Fruit fly (Drosophila melanogaster) whole organism, embryonic: Measurements from ENCODE around the gene CG14034.

Experiments used
- Adf1 ChIP-seq: fragments of 200-800 bp; sonication (Bioruptor generic); IDR thresholded peaks from 2 replicates; pipeline ENCODE4 v1.3.6; 2022; ENCODE audit warnings: missing biosample characterization, missing genetic modification characterization
- Aef1 ChIP-seq: fragments of 200-800 bp; sonication (Bioruptor generic); IDR thresholded peaks from 3 replicates; pipeline ENCODE4 v1.3.6; 2022; ENCODE audit warnings: missing biosample characterization, missing genetic modification characterization
- C15 ChIP-seq: fragments of 200-800 bp; sonication (Bioruptor generic); IDR thresholded peaks from 3 replicates; pipeline ENCODE4 v1.3.6; 2022; ENCODE audit warnings: missing biosample characterization, missing genetic modification characterization
- CG11504 ChIP-seq: fragments of 200-800 bp; sonication (Bioruptor generic); optimal IDR thresholded peaks from 3 replicates; lab custom pipeline; 2019; ENCODE audit warnings: missing biosample characterization, mild to moderate bottlenecking, missing genetic modification characterization, moderate library complexity
- CG13123 ChIP-seq: fragments of 200-800 bp; sonication (Bioruptor generic); optimal IDR thresholded peaks from 2 replicates; lab custom pipeline; 2016; ENCODE audit warnings: missing biosample characterization, missing genetic modification characterization
- CG14667 ChIP-seq: fragments of 200-800 bp; sonication (Bioruptor generic); IDR thresholded peaks from 2 replicates; pipeline ENCODE4 v1.3.6; 2022; ENCODE audit warnings: missing biosample characterization, missing genetic modification characterization
- CG17186 ChIP-seq: fragments of 200-800 bp; sonication (Bioruptor generic); optimal IDR thresholded peaks from 3 replicates; lab custom pipeline; 2017; ENCODE audit warnings: missing biosample characterization, missing genetic modification reagents, missing genetic modification characterization
- CG2120 ChIP-seq: fragments of 200-800 bp; sonication (Bioruptor generic); optimal IDR thresholded peaks from 3 replicates; lab custom pipeline; 2016; ENCODE audit warnings: missing biosample characterization, missing genetic modification characterization
- CG32767 ChIP-seq: fragments of 200-800 bp; sonication (Bioruptor generic); IDR thresholded peaks from 2 replicates; pipeline ENCODE4 v1.3.6; 2022; ENCODE audit warnings: missing biosample characterization, missing genetic modification characterization
- CG34224 ChIP-seq: fragments of 200-800 bp; sonication (Bioruptor generic); IDR thresholded peaks from 3 replicates; pipeline ENCODE4 v1.3.6; 2022; ENCODE audit warnings: missing biosample characterization, missing genetic modification characterization; ENCODE audit not compliant: partially characterized antibody
- CG43689 ChIP-seq: fragments of 200-800 bp; sonication (Bioruptor generic); IDR thresholded peaks from 2 replicates; pipeline ENCODE4 v1.3.6; 2022; ENCODE audit warnings: missing biosample characterization, missing genetic modification characterization
- CG6272 ChIP-seq: fragments of 200-800 bp; sonication (Bioruptor generic); IDR thresholded peaks from 2 replicates; pipeline ENCODE4 v1.3.6; 2022; ENCODE audit warnings: missing biosample characterization, missing genetic modification characterization
- CG6791 ChIP-seq: fragments of 200-800 bp; sonication (Bioruptor generic); IDR thresholded peaks from 3 replicates; pipeline ENCODE4 v1.3.6; 2022; ENCODE audit warnings: missing biosample characterization, missing genetic modification characterization; ENCODE audit not compliant: partially characterized antibody
- CG7786 ChIP-seq: fragments of 200-800 bp; sonication (Bioruptor generic); optimal IDR thresholded peaks from 2 replicates; lab custom pipeline; 2016; ENCODE audit warnings: missing biosample characterization, missing genetic modification characterization
- CG8359 ChIP-seq: fragments of 200-800 bp; sonication (Bioruptor generic); optimal IDR thresholded peaks from 2 replicates; lab custom pipeline; 2017; ENCODE audit warnings: missing biosample characterization, mild to moderate bottlenecking, missing genetic modification characterization, borderline replicate concordance
- CG8388 ChIP-seq: fragments of 200-800 bp; sonication (Bioruptor generic); optimal IDR thresholded peaks from 2 replicates; lab custom pipeline; 2019; ENCODE audit warnings: missing biosample characterization, mild to moderate bottlenecking, missing genetic modification characterization, moderate library complexity
- CG8478 ChIP-seq: fragments of >200 bp; optimal IDR thresholded peaks from 2 replicates; lab custom pipeline; 2018
- CG9932 ChIP-seq: fragments of 200-800 bp; sonication (Bioruptor generic); IDR thresholded peaks from 2 replicates; pipeline ENCODE4 v1.3.6; 2022; ENCODE audit warnings: missing biosample characterization, missing genetic modification characterization
- CHES-1-like ChIP-seq: fragments of 200-800 bp; sonication (Bioruptor generic); optimal IDR thresholded peaks from 2 replicates; lab custom pipeline; 2016; ENCODE audit warnings: missing biosample characterization, missing genetic modification characterization
- Dip2 ChIP-seq: fragments of 200-800 bp; sonication (Bioruptor generic); IDR thresholded peaks from 2 replicates; pipeline ENCODE4 v1.3.6; 2022; ENCODE audit warnings: missing biosample characterization, missing genetic modification characterization
- H2.0 ChIP-seq: fragments of 200-800 bp; sonication (Bioruptor generic); IDR thresholded peaks from 2 replicates; pipeline ENCODE4 v1.3.6; 2022; ENCODE audit warnings: missing biosample characterization, missing genetic modification characterization
- Hand ChIP-seq: fragments of 200-800 bp; sonication (Bioruptor generic); optimal IDR thresholded peaks from 2 replicates; lab custom pipeline; 2017; ENCODE audit warnings: mild to moderate bottlenecking, missing biosample characterization, missing genetic modification reagents, missing genetic modification characterization
- Med ChIP-seq: fragments of 200-800 bp; sonication (Bioruptor generic); peaks from one replicate; lab custom pipeline; 2016; ENCODE audit warnings: missing biosample characterization, missing genetic modification characterization, mild to moderate bottlenecking, inconsistent platforms, moderate library complexity
- aop ChIP-seq: fragments of 200-800 bp; sonication (Bioruptor generic); IDR thresholded peaks from 2 replicates; pipeline ENCODE4 v1.3.6; 2022; ENCODE audit warnings: missing biosample characterization, missing genetic modification characterization
- ap ChIP-seq: fragments of 200-800 bp; sonication (Bioruptor generic); IDR thresholded peaks from 2 replicates; pipeline ENCODE4 v1.3.6; 2022; ENCODE audit warnings: missing biosample characterization, missing genetic modification characterization
- cato ChIP-seq: fragments of 200-800 bp; sonication (Bioruptor generic); optimal IDR thresholded peaks from 2 replicates; lab custom pipeline; 2016; ENCODE audit warnings: missing biosample characterization, missing genetic modification characterization, borderline replicate concordance
- chm ChIP-seq: fragments of 200-800 bp; sonication (Bioruptor generic); IDR thresholded peaks from 2 replicates; pipeline ENCODE4 v1.3.6; 2022; ENCODE audit warnings: missing biosample characterization, missing genetic modification characterization
- hth ChIP-seq: fragments of >200 bp; optimal IDR thresholded peaks from 2 replicates; lab custom pipeline; 2017; ENCODE audit warnings: inconsistent platforms
- inv ChIP-seq: fragments of 200-800 bp; sonication (Bioruptor generic); IDR thresholded peaks from 2 replicates; pipeline ENCODE4 v1.3.6; 2022; ENCODE audit warnings: missing biosample characterization, missing genetic modification characterization; ENCODE audit not compliant: partially characterized antibody
- lab ChIP-seq: fragments of 200-800 bp; sonication (Bioruptor generic); optimal IDR thresholded peaks from 3 replicates; lab custom pipeline; 2017; ENCODE audit warnings: missing biosample characterization, missing genetic modification characterization, mild to moderate bottlenecking, moderate library complexity, missing genetic modification reagents
- so ChIP-seq: fragments of 200-800 bp; sonication (Bioruptor generic); IDR thresholded peaks from 3 replicates; pipeline ENCODE4 v1.3.6; 2022; ENCODE audit warnings: missing biosample characterization, missing genetic modification characterization
- sug ChIP-seq: fragments of 200-800 bp; optimal IDR thresholded peaks from 2 replicates; lab custom pipeline; 2019; ENCODE audit warnings: missing biosample characterization, mild to moderate bottlenecking, missing genetic modification characterization, moderate library complexity
- vfl ChIP-seq: fragments of 200-800 bp; sonication (Bioruptor generic); optimal IDR thresholded peaks from 2 replicates; lab custom pipeline; 2016; ENCODE audit warnings: missing biosample characterization, missing genetic modification characterization
- wdn ChIP-seq: fragments of 200-800 bp; sonication (Bioruptor generic); IDR thresholded peaks from 2 replicates; pipeline ENCODE4 v1.3.6; 2022; ENCODE audit warnings: missing biosample characterization, missing genetic modification characterization
- wek ChIP-seq: fragments of 200-800 bp; sonication (Bioruptor generic); optimal IDR thresholded peaks from 3 replicates; lab custom pipeline; 2018; ENCODE audit warnings: missing biosample characterization, mild to moderate bottlenecking, missing genetic modification characterization, moderate library complexity

The CG14034 gene

DNA sequence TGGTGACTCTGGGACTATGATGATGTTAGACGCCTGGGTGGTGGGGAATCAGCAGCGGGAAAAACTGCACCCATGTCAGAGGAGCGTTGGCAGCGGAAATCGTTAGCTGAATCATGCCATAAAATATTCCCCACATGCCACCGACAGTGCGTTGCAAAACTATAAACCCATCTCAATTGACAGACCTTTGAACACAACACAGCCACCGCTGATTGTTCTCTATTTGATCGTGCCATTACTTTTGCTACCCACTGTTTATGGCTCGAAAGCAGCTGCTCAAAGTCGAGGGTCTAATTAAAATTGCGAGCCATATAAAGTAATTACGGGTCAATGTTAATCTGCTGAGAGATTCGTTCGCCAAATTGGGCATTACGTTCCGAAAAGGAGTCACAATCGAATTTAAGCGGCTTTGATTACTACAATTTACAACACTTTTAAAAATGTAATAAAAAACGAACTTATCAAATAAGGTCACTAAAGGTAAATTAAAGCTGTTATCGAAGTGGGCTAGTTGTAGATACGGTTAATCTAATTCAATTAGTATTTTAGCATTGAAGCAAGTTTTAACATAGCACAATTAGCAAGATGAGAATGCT is 8.5 kb upstream of the CG14034 start (continued):
- TF ChIP-seq lab (GFP tag; lab: Kevin White, UChicago): peak; percentile 28
- TF ChIP-seq H2.0 (GFP tag; lab: Robert Waterston, UW): no peak
- no peak for TF ChIP-seq CG17186 (GFP tag; lab: Kevin White, UChicago)
- peak; percentile 2 for TF ChIP-seq CG7786 (GFP tag; lab: Kevin White, UChicago)
- TF ChIP-seq aop (GFP tag; lab: Robert Waterston, UW): no peak
- TF ChIP-seq inv (GFP tag; lab: Robert Waterston, UW): 0 out of 2 replicates have a peak, but pooled peaks have one; percentile 13
- peak; percentile 78 for TF ChIP-seq CG8388
- no peak for TF ChIP-seq wek
- TF ChIP-seq CG34224 (GFP tag; lab: Robert Waterston, UW): no peak

DNA sequence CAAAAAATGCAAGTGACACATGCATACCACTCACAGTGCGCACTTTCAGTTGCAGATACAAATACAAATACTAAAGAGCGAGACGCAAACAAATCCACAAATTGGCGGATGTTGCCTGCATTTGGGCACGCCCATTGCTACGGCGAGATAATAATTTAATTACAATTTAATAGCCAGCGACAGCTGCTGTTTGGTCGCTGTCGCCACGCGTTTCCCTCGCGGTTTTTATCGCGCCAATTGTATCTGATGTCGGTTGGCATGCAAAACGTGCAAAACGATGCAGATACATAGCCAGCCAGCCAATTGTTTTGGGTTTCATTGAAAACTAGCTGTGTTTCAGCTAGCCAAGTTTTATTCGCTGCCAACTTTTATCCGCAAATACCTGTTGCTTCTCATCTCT is 7.0 kb upstream of the CG14034 start:
- TF ChIP-seq Med (GFP tag; lab: Kevin White, UChicago) (peak; percentile 31), CG6272 (GFP tag; lab: Robert Waterston, UW) (no peak), CG8359 (GFP tag; lab: Kevin White, UChicago) (peak; percentile 98)

DNA sequence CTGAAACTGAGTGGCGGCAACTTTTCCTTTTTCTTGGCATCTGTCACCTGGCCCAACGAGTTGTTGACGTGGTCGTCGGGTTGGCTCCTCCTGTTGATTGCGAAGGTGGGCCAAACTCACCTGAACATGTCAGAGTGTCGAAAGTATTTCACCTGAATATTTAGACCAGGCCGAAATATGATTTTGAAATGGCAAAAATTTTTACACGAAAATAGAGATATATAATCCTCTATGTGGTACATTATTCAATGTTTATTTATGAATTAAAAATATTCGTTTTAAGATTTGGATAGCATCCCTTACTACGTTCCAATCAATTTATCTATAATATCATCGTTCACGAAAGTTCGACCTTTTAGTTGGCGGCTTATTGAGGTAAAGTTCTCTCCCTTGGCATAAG is 1.4 kb downstream of the CG14034 start, which contains the start of gene CG7742:
CG7742 (minus strand) TSS at position 101 of the 400 bp plus-strand sequence.
- TF ChIP-seq CG13123 (GFP tag; lab: Kevin White, UChicago): no peak
- TF ChIP-seq CG9932 (GFP tag; lab: Robert Waterston, UW): no peak
- TF ChIP-seq Dip2: no peak
- TF ChIP-seq C15 (GFP tag; lab: Robert Waterston, UW): no peak
- no peak for TF ChIP-seq so (GFP tag; lab: Robert Waterston, UW)
- TF ChIP-seq, all 482 proteins: peak for 0

DNA sequence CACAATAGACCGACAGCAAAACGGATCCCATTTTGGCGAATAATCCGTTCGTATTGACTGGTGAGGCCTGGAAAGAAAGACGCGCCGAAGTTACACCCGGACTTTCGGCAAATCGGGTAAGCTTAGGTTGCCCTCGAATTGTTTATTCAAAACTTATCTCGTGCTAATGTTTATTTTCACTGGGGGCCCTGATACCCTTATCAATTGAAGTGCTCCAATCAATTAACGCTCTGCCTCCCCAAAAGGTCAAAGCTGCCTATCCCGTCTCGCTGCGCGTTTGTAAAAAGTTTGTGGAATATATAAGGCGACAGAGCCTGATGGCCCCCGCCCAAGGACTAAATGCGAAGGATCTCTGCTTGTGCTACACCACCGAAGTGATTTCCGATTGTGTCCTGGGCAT is 5.4 kb downstream of the CG14034 start:
- peak; percentile 81 for TF ChIP-seq sug (tag; lab: Kevin White, UChicago)
- TF ChIP-seq CG8478 (lab: Kevin White, UChicago): no peak
- no peak for TF ChIP-seq vfl (GFP tag; lab: Kevin White, UChicago)
- no peak for TF ChIP-seq C15 (GFP tag; lab: Robert Waterston, UW)
- TF ChIP-seq inv (GFP tag; lab: Robert Waterston, UW): 0 out of 2 replicates have a peak, but pooled peaks have one; percentile 14
- TF ChIP-seq CG43689 (GFP tag; lab: Robert Waterston, UW): peak; percentile 15; the same call in 1 of the 2 replicates
- no peak for TF ChIP-seq Adf1 (GFP tag; lab: Robert Waterston, UW)
- no peak for TF ChIP-seq CG6791 (GFP tag; lab: Robert Waterston, UW)
- TF ChIP-seq chm (GFP tag; lab: Robert Waterston, UW): no peak

DNA sequence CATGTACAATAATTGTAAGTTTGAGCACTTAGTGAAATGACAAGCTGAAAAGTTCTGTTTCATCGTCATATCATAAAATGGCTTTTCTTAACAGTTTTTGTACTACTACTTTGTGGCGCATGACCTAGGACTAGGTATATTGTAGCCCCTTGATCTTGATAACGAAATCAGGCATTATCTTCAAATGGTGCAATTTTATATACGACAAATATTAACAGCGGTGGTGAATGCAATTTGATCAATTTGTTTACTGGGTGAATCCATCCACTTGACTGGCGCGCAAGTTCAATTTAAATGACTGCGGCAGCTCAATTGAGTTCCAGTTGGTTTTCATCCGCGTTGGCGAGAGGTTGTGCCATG is 6.2 kb downstream of the CG14034 start, which contains the start of gene Cyp28d1:
Cyp28d1 (plus strand) TSS at position 316 of the 360 bp plus-strand sequence.
- TF ChIP-seq cato: no peak
- TF ChIP-seq inv (GFP tag; lab: Robert Waterston, UW): no peak
- TF ChIP-seq CG2120 (GFP tag; lab: Kevin White, UChicago): peak; percentile 4
- TF ChIP-seq Aef1 (GFP tag; lab: Robert Waterston, UW): no peak
- no peak for TF ChIP-seq ap (GFP tag; lab: Robert Waterston, UW)
- TF ChIP-seq CG11504 (tag; lab: Kevin White, UChicago): no peak
- no peak for TF ChIP-seq CG32767 (GFP tag; lab: Robert Waterston, UW)
- no peak for TF ChIP-seq CG14667 (GFP tag; lab: Robert Waterston, UW)
- TF ChIP-seq CHES-1-like (GFP tag; lab: Kevin White, UChicago): peak; percentile 4
- TF ChIP-seq Hand (GFP tag; lab: Kevin White, UChicago): peak; percentile 11
- no peak for TF ChIP-seq hth (lab: Kevin White, UChicago)
- TF ChIP-seq wdn: no peak
